Fruit fly (Drosophila melanogaster) whole organism, embryonic: Measurements from ENCODE around the gene Gorab.

Source experiments
- B-H2 ChIP-seq: fragments of 200-800 bp; sonication (Bioruptor generic); optimal IDR thresholded peaks from 2 replicates; lab custom pipeline; 2018; ENCODE audit warnings: missing biosample characterization, mild to moderate bottlenecking, missing genetic modification characterization
- CG10654 ChIP-seq: fragments of 200-800 bp; sonication (Bioruptor generic); optimal IDR thresholded peaks from 2 replicates; lab custom pipeline; 2016; ENCODE audit warnings: missing biosample characterization, missing genetic modification characterization
- CG14667 ChIP-seq: fragments of 200-800 bp; sonication (Bioruptor generic); IDR thresholded peaks from 2 replicates; pipeline ENCODE4 v1.3.6; 2022; ENCODE audit warnings: missing biosample characterization, missing genetic modification characterization
- CG15601 ChIP-seq: fragments of 200-800 bp; sonication (Bioruptor generic); optimal IDR thresholded peaks from 3 replicates; lab custom pipeline; 2019; ENCODE audit warnings: missing biosample characterization, mild to moderate bottlenecking, missing genetic modification characterization, moderate library complexity
- CG2712 ChIP-seq: fragments of 200-800 bp; optimal IDR thresholded peaks from 3 replicates; lab custom pipeline; 2019; ENCODE audit warnings: missing biosample characterization, mild to moderate bottlenecking, missing genetic modification characterization, moderate library complexity
- CG2875 ChIP-seq: fragments of 200-800 bp; sonication (Bioruptor generic); optimal IDR thresholded peaks from 2 replicates; lab custom pipeline; 2017; ENCODE audit warnings: missing biosample characterization, mild to moderate bottlenecking, missing genetic modification characterization, missing genetic modification reagents
- CG30431 ChIP-seq: fragments of 200-800 bp; sonication (Bioruptor generic); optimal IDR thresholded peaks from 2 replicates; lab custom pipeline; 2017; ENCODE audit warnings: missing biosample characterization, missing genetic modification characterization
- CG3995 ChIP-seq: fragments of 200-800 bp; sonication (Bioruptor generic); optimal IDR thresholded peaks from 3 replicates; lab custom pipeline; 2016; ENCODE audit warnings: missing biosample characterization, missing genetic modification characterization
- CG4360 ChIP-seq: fragments of 200-800 bp; sonication (Bioruptor generic); IDR thresholded peaks from 2 replicates; pipeline ENCODE4 v1.3.6; 2022; ENCODE audit warnings: missing biosample characterization, missing genetic modification characterization
- CG6175 ChIP-seq: fragments of 200-800 bp; sonication (Bioruptor generic); IDR thresholded peaks from 3 replicates; pipeline ENCODE4 v1.3.6; 2022; ENCODE audit warnings: missing biosample characterization, missing genetic modification characterization
- CG8089 ChIP-seq: fragments of 200-800 bp; sonication (Bioruptor generic); optimal IDR thresholded peaks from 3 replicates; lab custom pipeline; 2016; ENCODE audit warnings: missing biosample characterization, missing genetic modification characterization
- CG9215 ChIP-seq: fragments of 200-800 bp; sonication (Bioruptor generic); IDR thresholded peaks from 2 replicates; pipeline ENCODE4 v1.3.6; 2022; ENCODE audit warnings: missing biosample characterization, missing genetic modification characterization
- CG9797 ChIP-seq: fragments of 200-800 bp; sonication (Bioruptor generic); optimal IDR thresholded peaks from 3 replicates; lab custom pipeline; 2018; ENCODE audit warnings: missing biosample characterization, mild to moderate bottlenecking, missing genetic modification characterization
- D19A ChIP-seq: fragments of 200-800 bp; optimal IDR thresholded peaks from 3 replicates; lab custom pipeline; 2019; ENCODE audit warnings: missing biosample characterization, mild to moderate bottlenecking, missing genetic modification characterization, moderate library complexity
- Dbx ChIP-seq: fragments of 200-800 bp; sonication (Bioruptor generic); IDR thresholded peaks from 3 replicates; pipeline ENCODE4 v1.3.6; 2022; ENCODE audit warnings: missing biosample characterization, missing genetic modification characterization
- Dip3 ChIP-seq: fragments of 200-800 bp; sonication (Bioruptor generic); optimal IDR thresholded peaks from 3 replicates; lab custom pipeline; 2016; ENCODE audit warnings: missing biosample characterization, missing genetic modification characterization
- Doc2 ChIP-seq: fragments of 200-800 bp; sonication (Bioruptor generic); IDR thresholded peaks from 2 replicates; pipeline ENCODE4 v1.3.6; 2022; ENCODE audit warnings: missing biosample characterization, missing genetic modification characterization
- Drgx ChIP-seq: fragments of 200-800 bp; sonication (Bioruptor generic); IDR thresholded peaks from 2 replicates; pipeline ENCODE4 v1.3.6; 2022; ENCODE audit warnings: missing biosample characterization, missing genetic modification characterization
- Elba2 ChIP-seq: fragments of 200-800 bp; sonication (Bioruptor generic); optimal IDR thresholded peaks from 3 replicates; lab custom pipeline; 2016; ENCODE audit warnings: missing biosample characterization, missing genetic modification characterization
- HmgZ ChIP-seq: fragments of 200-800 bp; sonication (Bioruptor generic); optimal IDR thresholded peaks from 2 replicates; lab custom pipeline; 2018; ENCODE audit warnings: missing biosample characterization, mild to moderate bottlenecking, missing genetic modification characterization
- Hmr ChIP-seq: fragments of 200-800 bp; sonication (Bioruptor generic); optimal IDR thresholded peaks from 3 replicates; lab custom pipeline; 2017; ENCODE audit warnings: mild to moderate bottlenecking, missing biosample characterization, missing genetic modification reagents, missing genetic modification characterization
- Hr51 ChIP-seq, 2 experiments: fragments of 200-800 bp; sonication (Bioruptor generic); optimal IDR thresholded peaks; 2 replicates in 1 of 2; 3 replicates in 1 of 2; lab custom pipeline; 2016 to 2018; ENCODE audit warnings: missing biosample characterization in 2 of 2, missing genetic modification characterization in 2 of 2, mild to moderate bottlenecking in 1 of 2, moderate library complexity in 1 of 2
- Mad ChIP-seq: fragments of 200-800 bp; sonication (Bioruptor generic); optimal IDR thresholded peaks from 2 replicates; lab custom pipeline; 2016; ENCODE audit warnings: missing biosample characterization, missing genetic modification characterization
- Myb ChIP-seq: fragments of 200-800 bp; sonication (Bioruptor generic); optimal IDR thresholded peaks from 2 replicates; lab custom pipeline; 2016; ENCODE audit warnings: missing biosample characterization, missing genetic modification characterization
- NK7.1 ChIP-seq: fragments of 200-800 bp; sonication (Bioruptor generic); optimal IDR thresholded peaks from 3 replicates; lab custom pipeline; 2016; ENCODE audit warnings: missing biosample characterization, missing genetic modification characterization
- Nf-YA ChIP-seq: fragments of 200-800 bp; sonication (Bioruptor generic); IDR thresholded peaks from 2 replicates; pipeline ENCODE4 v1.3.6; 2022; ENCODE audit warnings: missing biosample characterization, missing genetic modification characterization
- Optix ChIP-seq: fragments of 200-800 bp; sonication (Bioruptor generic); IDR thresholded peaks from 3 replicates; pipeline ENCODE4 v1.3.6; 2022; ENCODE audit warnings: missing biosample characterization, missing genetic modification characterization
- Scr ChIP-seq: fragments of 200-800 bp; sonication (Bioruptor generic); IDR thresholded peaks from 2 replicates; pipeline ENCODE4 v1.3.6; 2022; ENCODE audit warnings: missing biosample characterization, missing genetic modification characterization; ENCODE audit not compliant: partially characterized antibody
- Spps ChIP-seq: fragments of 200-800 bp; sonication (Bioruptor generic); optimal IDR thresholded peaks from 2 replicates; lab custom pipeline; 2018; ENCODE audit warnings: missing biosample characterization, mild to moderate bottlenecking, missing genetic modification characterization
- Tbp ChIP-seq: fragments of >200 bp; optimal IDR thresholded peaks from 2 replicates; lab custom pipeline; 2018; ENCODE audit warnings: missing biosample characterization, missing genetic modification characterization
- abd-A ChIP-seq: fragments of 200-800 bp; sonication (Bioruptor generic); optimal IDR thresholded peaks from 3 replicates; lab custom pipeline; 2019; ENCODE audit warnings: missing biosample characterization, mild to moderate bottlenecking, missing genetic modification characterization, moderate library complexity
- ara ChIP-seq: fragments of 200-800 bp; sonication (Bioruptor generic); IDR thresholded peaks from 2 replicates; pipeline ENCODE4 v1.3.6; 2022; ENCODE audit warnings: missing biosample characterization, missing genetic modification characterization
- bab2 ChIP-seq: fragments of 200-800 bp; sonication (Bioruptor generic); optimal IDR thresholded peaks from 2 replicates; lab custom pipeline; 2016; ENCODE audit warnings: missing biosample characterization, missing genetic modification characterization
- chif ChIP-seq, 2 experiments: fragments of 200-800 bp; sonication (Bioruptor generic); optimal IDR thresholded peaks; 3 replicates each; lab custom pipeline; 2016; ENCODE audit warnings: missing biosample characterization in 2 of 2, missing genetic modification characterization in 2 of 2
- croc ChIP-seq: fragments of 200-800 bp; sonication (Bioruptor generic); conservative IDR thresholded peaks from 3 replicates; pipeline ENCODE4 v1.3.6; 2022; ENCODE audit warnings: missing biosample characterization, missing genetic modification characterization
- disco-r ChIP-seq: fragments of 200-800 bp; sonication (Bioruptor generic); optimal IDR thresholded peaks from 2 replicates; lab custom pipeline; 2016; ENCODE audit warnings: missing biosample characterization, missing genetic modification characterization
- dpn ChIP-seq, 2 experiments: fragments of 200-800 bp; sonication (Bioruptor generic); optimal IDR thresholded peaks; 3 replicates each; lab custom pipeline; 2016; ENCODE audit warnings: missing biosample characterization in 2 of 2, missing genetic modification characterization in 2 of 2
- gem ChIP-seq: fragments of 200-800 bp; sonication (Bioruptor generic); optimal IDR thresholded peaks from 2 replicates; lab custom pipeline; 2019; ENCODE audit warnings: missing biosample characterization, mild to moderate bottlenecking, missing genetic modification characterization, moderate library complexity
- ham ChIP-seq: fragments of 200-800 bp; sonication (Bioruptor generic); IDR thresholded peaks from 2 replicates; pipeline ENCODE4 v1.3.6; 2022; ENCODE audit warnings: missing biosample characterization, missing genetic modification characterization
- hb ChIP-seq: fragments of 200-800 bp; sonication (Bioruptor generic); IDR thresholded peaks from 3 replicates; pipeline ENCODE4 v1.3.6; 2022; ENCODE audit warnings: missing biosample characterization, missing genetic modification characterization; ENCODE audit not compliant: partially characterized antibody
- hkb ChIP-seq, 2 experiments: fragments of 200-800 bp in 1 of 2; fragments of >200 bp in 1 of 2; sonication (Bioruptor generic) in 1 of 2; IDR thresholded peaks in 1 of 2; optimal IDR thresholded peaks in 1 of 2; 2 replicates each; pipeline versions ENCODE4 v1.3.6 to Lab custom; 2017 to 2022; ENCODE audit warnings: missing biosample characterization in 1 of 2, missing genetic modification characterization in 1 of 2
- lab ChIP-seq: fragments of 200-800 bp; sonication (Bioruptor generic); optimal IDR thresholded peaks from 3 replicates; lab custom pipeline; 2017; ENCODE audit warnings: missing biosample characterization, missing genetic modification characterization, mild to moderate bottlenecking, moderate library complexity, missing genetic modification reagents
- org-1 ChIP-seq: fragments of 200-800 bp; sonication (Bioruptor generic); optimal IDR thresholded peaks from 2 replicates; lab custom pipeline; 2017; ENCODE audit warnings: missing biosample characterization, missing genetic modification characterization
- p53 ChIP-seq: fragments of 200-800 bp; sonication (Bioruptor generic); optimal IDR thresholded peaks from 2 replicates; lab custom pipeline; 2016; ENCODE audit warnings: missing biosample characterization, missing genetic modification characterization
- run ChIP-seq: fragments of 200-800 bp; sonication (Bioruptor generic); optimal IDR thresholded peaks from 3 replicates; lab custom pipeline; 2018; ENCODE audit warnings: missing biosample characterization, mild to moderate bottlenecking, missing genetic modification characterization
- sim ChIP-seq: fragments of 200-800 bp; sonication (Bioruptor generic); IDR thresholded peaks from 2 replicates; pipeline ENCODE4 v1.3.6; 2022; ENCODE audit warnings: missing biosample characterization, missing genetic modification characterization
- stc ChIP-seq: fragments of 200-800 bp; sonication (Bioruptor generic); IDR thresholded peaks from 2 replicates; pipeline ENCODE4 v1.3.6; 2022; ENCODE audit warnings: missing biosample characterization, missing genetic modification characterization
- tup ChIP-seq: fragments of 200-800 bp; sonication (Bioruptor generic); optimal IDR thresholded peaks from 2 replicates; lab custom pipeline; 2016; ENCODE audit warnings: missing biosample characterization, mild to moderate bottlenecking, missing genetic modification characterization, moderate library complexity
- vnd ChIP-seq: fragments of 200-800 bp; sonication (Bioruptor generic); IDR thresholded peaks from 3 replicates; pipeline ENCODE4 v1.3.6; 2022; ENCODE audit warnings: missing biosample characterization, missing genetic modification characterization; ENCODE audit not compliant: partially characterized antibody
- zen ChIP-seq: fragments of 200-800 bp; sonication (Bioruptor generic); optimal IDR thresholded peaks from 3 replicates; lab custom pipeline; 2018; ENCODE audit warnings: missing biosample characterization, mild to moderate bottlenecking, missing genetic modification characterization, moderate library complexity

The Gorab gene

DNA sequence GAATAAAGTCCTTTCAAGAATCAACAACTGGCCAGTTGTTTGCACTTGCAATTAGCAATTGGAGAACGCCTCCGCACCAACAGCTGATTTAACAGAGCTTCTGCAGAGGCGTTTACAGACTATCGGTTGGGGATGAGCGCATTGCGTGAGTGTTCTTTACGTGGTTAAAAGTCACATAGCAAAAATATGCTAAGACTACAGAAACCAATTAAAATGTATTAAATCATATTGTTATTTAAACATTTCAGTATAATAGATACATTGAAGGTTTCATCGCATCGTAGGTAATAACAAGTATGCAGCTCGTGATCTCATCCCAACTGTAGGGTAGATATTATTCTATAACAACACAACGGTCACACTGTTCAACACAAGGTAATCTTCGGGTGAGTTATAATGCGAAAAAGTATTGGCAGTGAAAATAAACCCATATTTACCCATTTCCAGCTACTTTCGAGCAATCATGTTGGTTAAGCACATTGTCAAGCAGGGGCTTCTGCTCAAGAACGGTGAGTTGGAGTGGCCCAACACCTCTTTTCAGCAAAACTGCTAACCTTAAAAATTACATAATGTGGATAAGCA lies 3.4 kb downstream of the Gorab start, which contains the start of the genes Sec3 and COX7B (continued):
- TF ChIP-seq CG9797 (GFP tag; lab: Kevin White, UChicago) (peak; percentile 90), CG14667 (no peak), CG9215 (GFP tag; lab: Robert Waterston, UW) (peak; percentile 61), Mad (GFP tag; lab: Kevin White, UChicago) (peak; percentile 52), hkb (optimal IDR thresholded peaks at IDR 0.05; lab: Kevin White, UChicago) (peak; percentile 32), hkb (GFP tag; IDR thresholded peaks at IDR 0.05; lab: Robert Waterston, UW) (no peak), Myb (GFP tag; lab: Kevin White, UChicago) (peak; percentile 28), Tbp (GFP tag; lab: Kevin White, UChicago) (no peak), CG4360 (no peak), Scr (GFP tag; lab: Robert Waterston, UW) (peak; percentile 96), bab2 (GFP tag; lab: Kevin White, UChicago) (peak; percentile 60), zen (peak; percentile 76), CG2712 (tag; lab: Kevin White, UChicago) (peak; percentile 75), Hmr (GFP tag; lab: Kevin White, UChicago) (peak; percentile 57), Doc2 (GFP tag; lab: Robert Waterston, UW) (no peak), disco-r (no peak), Nf-YA (no peak), CG10654 (GFP tag; lab: Kevin White, UChicago) (peak; percentile 43), Hr51 (GFP tag; optimal IDR thresholded peaks at IDR 0.05; lab: Kevin White, UChicago) (peak; percentile 64 to 73), CG15601 (peak; percentile 68), stc (GFP tag; lab: Robert Waterston, UW) (no peak), HmgZ (peak; percentile 83), CG6175 (GFP tag; lab: Robert Waterston, UW) (0 out of 3 replicates have a peak, but pooled peaks have one; percentile 24), Optix (GFP tag; lab: Robert Waterston, UW) (no peak), tup (GFP tag; lab: Kevin White, UChicago) (peak; percentile 19), lab (GFP tag; lab: Kevin White, UChicago) (peak; percentile 62), hb (GFP tag; lab: Robert Waterston, UW) (peak; percentile 76), vnd (peak; percentile 91), ham (GFP tag; lab: Robert Waterston, UW) (no peak), Drgx (GFP tag; lab: Robert Waterston, UW) (no peak; the same call in 1 of the 2 replicates), abd-A (tag; lab: Kevin White, UChicago) (no peak), gem (tag; lab: Kevin White, UChicago) (peak; percentile 75), sim (GFP tag; lab: Robert Waterston, UW) (no peak), Elba2 (GFP tag; lab: Kevin White, UChicago) (peak; percentile 67), B-H2 (GFP tag; lab: Kevin White, UChicago) (peak; percentile 82), ara (peak; percentile 16; the same call in 1 of the 2 replicates), Dip3 (peak; percentile 43), NK7.1 (GFP tag; lab: Kevin White, UChicago) (no peak), chif (GFP tag; optimal IDR thresholded peaks at IDR 0.05; lab: Kevin White, UChicago) (peak; percentile 58 to 64), D19A (peak; percentile 60), org-1 (GFP tag; lab: Kevin White, UChicago) (no peak), CG30431 (GFP tag; lab: Kevin White, UChicago) (peak; percentile 4), Spps (tag; lab: Kevin White, UChicago) (peak; percentile 25), CG3995 (peak; percentile 95), Dbx (GFP tag; lab: Robert Waterston, UW) (peak; percentile 67; the same call in 1 of the 3 replicates), croc (GFP tag; lab: Robert Waterston, UW) (no peak), run (peak; percentile 5), dpn (GFP tag; optimal IDR thresholded peaks at IDR 0.05; lab: Kevin White, UChicago) (peak; percentile 72 to 78), CG8089 (no peak), p53 (GFP tag; lab: Kevin White, UChicago) (no peak), CG2875 (GFP tag; lab: Kevin White, UChicago) (no peak)
